Comparison of ENCODE assay signal across 1 fruit fly cellular context in genomic region chr3R:30802115-30802682, dm6.
TF ChIP-seq lines count a peak whose summit lies in the region.

No protein-coding gene starts in this region.

TF ChIP-seq in whole organism, embryonic, 481 proteins besides CTCF, POLR2A, EP300 and RAD21 (continued from another document and continues in another):
- no peak for TF ChIP-seq Lhr (GFP tag; optimal IDR thresholded peaks at IDR 0.05; lab: Kevin White, UChicago)
- no peak for TF ChIP-seq her (GFP tag; optimal IDR thresholded peaks at IDR 0.05; lab: Kevin White, UChicago)
- TF ChIP-seq CG1832 (GFP tag; optimal IDR thresholded peaks at IDR 0.05; lab: Kevin White, UChicago), result no peak
- TF ChIP-seq Atf-2 (GFP tag; optimal IDR thresholded peaks at IDR 0.05; lab: Kevin White, UChicago), result no peak
- no peak for TF ChIP-seq Eip74EF (GFP tag; optimal IDR thresholded peaks at IDR 0.05; lab: Kevin White, UChicago)
- TF ChIP-seq Side (GFP tag; optimal IDR thresholded peaks at IDR 0.05; lab: Kevin White, UChicago), result peak; percentile 30
- no peak for TF ChIP-seq CG2129 (GFP tag; IDR thresholded peaks at IDR 0.05; lab: Robert Waterston, UW; ENCODE audit: partially characterized antibody)
- TF ChIP-seq sna (GFP tag; IDR thresholded peaks at IDR 0.05; lab: Robert Waterston, UW; ENCODE audit: partially characterized antibody), result no peak
- no peak for TF ChIP-seq CG7839 (tag; optimal IDR thresholded peaks at IDR 0.05; lab: Kevin White, UChicago)
- no peak for TF ChIP-seq CG1647 (GFP tag; optimal IDR thresholded peaks at IDR 0.05; lab: Kevin White, UChicago)
- TF ChIP-seq CG9609 (GFP tag; optimal IDR thresholded peaks at IDR 0.05; lab: Kevin White, UChicago), result no peak
- TF ChIP-seq CG11456 (GFP tag; IDR thresholded peaks at IDR 0.05; lab: Robert Waterston, UW), result 0 out of 3 replicates have a peak, but pooled peaks have one; percentile 6
- no peak for TF ChIP-seq fd102C (GFP tag; optimal IDR thresholded peaks at IDR 0.05; lab: Kevin White, UChicago)
- no peak for TF ChIP-seq CG4854 (GFP tag; optimal IDR thresholded peaks at IDR 0.05; lab: Kevin White, UChicago)
- TF ChIP-seq Lpt (GFP tag; optimal IDR thresholded peaks at IDR 0.05; lab: Kevin White, UChicago), result no peak
- TF ChIP-seq ssp (GFP tag; IDR thresholded peaks at IDR 0.05; lab: Robert Waterston, UW), result no peak
- no peak for TF ChIP-seq CG10565 (GFP tag; optimal IDR thresholded peaks at IDR 0.05; lab: Kevin White, UChicago)
- peak; percentile 51 for TF ChIP-seq CG13296 (GFP tag; optimal IDR thresholded peaks at IDR 0.05; lab: Kevin White, UChicago)
- no peak for TF ChIP-seq CG12236 (GFP tag; optimal IDR thresholded peaks at IDR 0.05; lab: Kevin White, UChicago)
- no peak for TF ChIP-seq ara (GFP tag; IDR thresholded peaks at IDR 0.05; lab: Robert Waterston, UW)
- no peak for TF ChIP-seq z (GFP tag; IDR thresholded peaks at IDR 0.05; lab: Robert Waterston, UW)
- no peak for TF ChIP-seq CG1602 (GFP tag; optimal IDR thresholded peaks at IDR 0.05; lab: Kevin White, UChicago)
- peak; percentile 42 for TF ChIP-seq fd3F (GFP tag; optimal IDR thresholded peaks at IDR 0.05; lab: Kevin White, UChicago)
- peak; percentile 17 for TF ChIP-seq CG12299 (tag; optimal IDR thresholded peaks at IDR 0.05; lab: Kevin White, UChicago)
- TF ChIP-seq CG13123 (GFP tag; optimal IDR thresholded peaks at IDR 0.05; lab: Kevin White, UChicago), result no peak
- no peak for TF ChIP-seq eve (GFP tag; optimal IDR thresholded peaks at IDR 0.05; lab: Kevin White, UChicago)
- TF ChIP-seq CG4282 (GFP tag; optimal IDR thresholded peaks at IDR 0.05; lab: Kevin White, UChicago), result peak; percentile 21
- TF ChIP-seq CG12219 (GFP tag; optimal IDR thresholded peaks at IDR 0.05; lab: Kevin White, UChicago), result no peak
- TF ChIP-seq BtbVII (GFP tag; optimal IDR thresholded peaks at IDR 0.05; lab: Kevin White, UChicago), result peak; percentile 26
- no peak for TF ChIP-seq pzg (GFP tag; optimal IDR thresholded peaks at IDR 0.05; lab: Kevin White, UChicago)
- TF ChIP-seq CG11504 (tag; optimal IDR thresholded peaks at IDR 0.05; lab: Kevin White, UChicago), result no peak
- TF ChIP-seq CG7556 (GFP tag; optimal IDR thresholded peaks at IDR 0.05; lab: Kevin White, UChicago), result no peak
- no peak for TF ChIP-seq sc (optimal IDR thresholded peaks at IDR 0.05; lab: Kevin White, UChicago)
- no peak for TF ChIP-seq sc (GFP tag; optimal IDR thresholded peaks at IDR 0.05; lab: Kevin White, UChicago)
- TF ChIP-seq sim (GFP tag; IDR thresholded peaks at IDR 0.05; lab: Robert Waterston, UW), result no peak
- no peak for TF ChIP-seq NC2β (GFP tag; optimal IDR thresholded peaks at IDR 0.05; lab: Kevin White, UChicago)
- TF ChIP-seq CG10274 (GFP tag; optimal IDR thresholded peaks at IDR 0.05; lab: Kevin White, UChicago), result no peak
- TF ChIP-seq disco-r (GFP tag; optimal IDR thresholded peaks at IDR 0.05; lab: Kevin White, UChicago), result peak; percentile 52
- no peak for TF ChIP-seq hb (GFP tag; IDR thresholded peaks at IDR 0.05; lab: Robert Waterston, UW; ENCODE audit: partially characterized antibody)
- TF ChIP-seq CG17912 (GFP tag; optimal IDR thresholded peaks at IDR 0.05; lab: Kevin White, UChicago), result no peak
- TF ChIP-seq CG7987 (GFP tag; optimal IDR thresholded peaks at IDR 0.05; lab: Kevin White, UChicago), result peak; percentile 29
- no peak for TF ChIP-seq CG3847 (GFP tag; IDR thresholded peaks at IDR 0.05; lab: Robert Waterston, UW)
- no peak for TF ChIP-seq Aef1 (GFP tag; IDR thresholded peaks at IDR 0.05; lab: Robert Waterston, UW)
- TF ChIP-seq CG6175 (GFP tag; IDR thresholded peaks at IDR 0.05; lab: Robert Waterston, UW), result 0 out of 3 replicates have a peak, but pooled peaks have one; percentile 22
- TF ChIP-seq Dip2 (GFP tag; IDR thresholded peaks at IDR 0.05; lab: Robert Waterston, UW), result no peak
- TF ChIP-seq Atf6 (GFP tag; IDR thresholded peaks at IDR 0.05; lab: Robert Waterston, UW), result peak; percentile 55; the same call in 1 of the 2 replicates
- TF ChIP-seq zf30C (GFP tag; optimal IDR thresholded peaks at IDR 0.05; lab: Kevin White, UChicago), result no peak
- no peak for TF ChIP-seq CG42726 (GFP tag; IDR thresholded peaks at IDR 0.05; lab: Robert Waterston, UW; ENCODE audit: partially characterized antibody)
- TF ChIP-seq gcm (GFP tag; optimal IDR thresholded peaks at IDR 0.05; lab: Kevin White, UChicago), result no peak
- no peak for TF ChIP-seq CG8359 (GFP tag; optimal IDR thresholded peaks at IDR 0.05; lab: Kevin White, UChicago; ENCODE audit: borderline replicate concordance)
- TF ChIP-seq CG7786 (GFP tag; optimal IDR thresholded peaks at IDR 0.05; lab: Kevin White, UChicago), result no peak
- TF ChIP-seq E2f1 (GFP tag; IDR thresholded peaks at IDR 0.05; lab: Robert Waterston, UW), result no peak
- TF ChIP-seq sr (GFP tag; IDR thresholded peaks at IDR 0.05; lab: Robert Waterston, UW), result no peak
- no peak for TF ChIP-seq Ada2b (GFP tag; IDR thresholded peaks at IDR 0.05; lab: Robert Waterston, UW)
- TF ChIP-seq CG18262 (tag; optimal IDR thresholded peaks at IDR 0.05; lab: Kevin White, UChicago), result no peak
- no peak for TF ChIP-seq HLH4C (GFP tag; IDR thresholded peaks at IDR 0.05; lab: Robert Waterston, UW; ENCODE audit: partially characterized antibody)
- peak; percentile 24 for TF ChIP-seq CG1792 (GFP tag; optimal IDR thresholded peaks at IDR 0.05; lab: Kevin White, UChicago)
- TF ChIP-seq Ravus (GFP tag; IDR thresholded peaks at IDR 0.05; lab: Robert Waterston, UW), result no peak
- TF ChIP-seq fd96Cb (tag; optimal IDR thresholded peaks at IDR 0.05; lab: Kevin White, UChicago), result no peak
- 0 out of 3 replicates have a peak, but pooled peaks have one; percentile 8 for TF ChIP-seq ci (GFP tag; IDR thresholded peaks at IDR 0.05; lab: Robert Waterston, UW)
- no peak for TF ChIP-seq CG3407 (GFP tag; optimal IDR thresholded peaks at IDR 0.05; lab: Kevin White, UChicago)
- TF ChIP-seq tio (GFP tag; optimal IDR thresholded peaks at IDR 0.05; lab: Kevin White, UChicago), result peak; percentile 11
- no peak for TF ChIP-seq bbx (GFP tag; IDR thresholded peaks at IDR 0.05; lab: Robert Waterston, UW; ENCODE audit: partially characterized antibody)
- no peak for TF ChIP-seq Hand (GFP tag; optimal IDR thresholded peaks at IDR 0.05; lab: Kevin White, UChicago)
- no peak for TF ChIP-seq Adf1 (GFP tag; IDR thresholded peaks at IDR 0.05; lab: Robert Waterston, UW)
- TF ChIP-seq bigmax (GFP tag; optimal IDR thresholded peaks at IDR 0.05; lab: Kevin White, UChicago), result no peak
- TF ChIP-seq mam (GFP tag; optimal IDR thresholded peaks at IDR 0.05; lab: Kevin White, UChicago), result peak; percentile 3
- no peak for TF ChIP-seq CG17829 (tag; optimal IDR thresholded peaks at IDR 0.05; lab: Kevin White, UChicago)
- TF ChIP-seq ken (GFP tag; IDR thresholded peaks at IDR 0.05; lab: Robert Waterston, UW), result no peak
- no peak for TF ChIP-seq CG4707 (GFP tag; optimal IDR thresholded peaks at IDR 0.05; lab: Kevin White, UChicago)
- TF ChIP-seq jigr1 (GFP tag; IDR thresholded peaks at IDR 0.05; lab: Robert Waterston, UW), result no peak
- TF ChIP-seq CG4404 (GFP tag; IDR thresholded peaks at IDR 0.05; lab: Robert Waterston, UW), result no peak
- TF ChIP-seq twi (tag; optimal IDR thresholded peaks at IDR 0.05; lab: Kevin White, UChicago), result no peak
- no peak for TF ChIP-seq nerfin-1 (tag; optimal IDR thresholded peaks at IDR 0.05; lab: Kevin White, UChicago)
- peak; percentile 38 for TF ChIP-seq CrebB (tag; optimal IDR thresholded peaks at IDR 0.05; lab: Kevin White, UChicago)
- TF ChIP-seq Dbx (GFP tag; IDR thresholded peaks at IDR 0.05; lab: Robert Waterston, UW), result peak; percentile 33; the same call in 1 of the 3 replicates
- no peak for TF ChIP-seq prd (optimal IDR thresholded peaks at IDR 0.05; lab: Kevin White, UChicago)
- TF ChIP-seq prd (GFP tag; IDR thresholded peaks at IDR 0.05; lab: Robert Waterston, UW), result no peak
- no peak for TF ChIP-seq cas (GFP tag; IDR thresholded peaks at IDR 0.05; lab: Robert Waterston, UW)
- TF ChIP-seq gem (tag; optimal IDR thresholded peaks at IDR 0.05; lab: Kevin White, UChicago), result peak; percentile 25
- TF ChIP-seq otp (GFP tag; IDR thresholded peaks at IDR 0.05; lab: Robert Waterston, UW), result no peak
- no peak for TF ChIP-seq phol (tag; optimal IDR thresholded peaks at IDR 0.05; lab: Kevin White, UChicago)
- peak; percentile 16 for TF ChIP-seq CG10209 (GFP tag; optimal IDR thresholded peaks at IDR 0.05; lab: Kevin White, UChicago)
- TF ChIP-seq NFAT (GFP tag; IDR thresholded peaks at IDR 0.05; lab: Robert Waterston, UW), result peak; percentile 37; the same call in 1 of the 2 replicates
- no peak for TF ChIP-seq CG10462 (GFP tag; optimal IDR thresholded peaks at IDR 0.05; lab: Kevin White, UChicago)
- TF ChIP-seq tx (GFP tag; optimal IDR thresholded peaks at IDR 0.05; lab: Kevin White, UChicago), result no peak
- peak; percentile 41 for TF ChIP-seq vvl (GFP tag; IDR thresholded peaks at IDR 0.05; lab: Robert Waterston, UW)
- TF ChIP-seq CG30020 (tag; optimal IDR thresholded peaks at IDR 0.05; lab: Kevin White, UChicago), result no peak
- TF ChIP-seq CG13424 (tag; optimal IDR thresholded peaks at IDR 0.05; lab: Kevin White, UChicago), result no peak
- TF ChIP-seq dan (GFP tag; IDR thresholded peaks at IDR 0.05; lab: Robert Waterston, UW), result no peak
- TF ChIP-seq Fer3 (tag; optimal IDR thresholded peaks at IDR 0.05; lab: Kevin White, UChicago), result peak; percentile 46
- TF ChIP-seq sens-2 (GFP tag; IDR thresholded peaks at IDR 0.05; lab: Robert Waterston, UW), result no peak
- TF ChIP-seq CG6654 (GFP tag; optimal IDR thresholded peaks at IDR 0.05; lab: Kevin White, UChicago), result no peak
- peak; percentile 44 for TF ChIP-seq CG13894 (tag; optimal IDR thresholded peaks at IDR 0.05; lab: Kevin White, UChicago)
- TF ChIP-seq Dref (GFP tag; IDR thresholded peaks at IDR 0.05; lab: Robert Waterston, UW), result peak; percentile 27; the same call in 1 of the 2 replicates
- TF ChIP-seq pho (GFP tag; optimal IDR thresholded peaks at IDR 0.05; lab: Kevin White, UChicago), result peak; percentile 61
- TF ChIP-seq CG7271 (tag; optimal IDR thresholded peaks at IDR 0.05; lab: Kevin White, UChicago), result no peak
- TF ChIP-seq lov (optimal IDR thresholded peaks at IDR 0.05; lab: Kevin White, UChicago), result no peak
- no peak for TF ChIP-seq lov (GFP tag; IDR thresholded peaks at IDR 0.05; lab: Robert Waterston, UW)
- no peak for TF ChIP-seq Nf-YC (tag; optimal IDR thresholded peaks at IDR 0.05; lab: Kevin White, UChicago)
- no peak for TF ChIP-seq CG34376 (GFP tag; optimal IDR thresholded peaks at IDR 0.05; lab: Kevin White, UChicago)
- TF ChIP-seq CG4360 (GFP tag; IDR thresholded peaks at IDR 0.05; lab: Robert Waterston, UW), result no peak
- TF ChIP-seq Scr (GFP tag; IDR thresholded peaks at IDR 0.05; lab: Robert Waterston, UW; ENCODE audit: partially characterized antibody), result no peak
- TF ChIP-seq Xrp1 (GFP tag; IDR thresholded peaks at IDR 0.05; lab: Robert Waterston, UW), result no peak
- TF ChIP-seq Nf-YA (GFP tag; IDR thresholded peaks at IDR 0.05; lab: Robert Waterston, UW), result no peak
- TF ChIP-seq CG1603 (tag; optimal IDR thresholded peaks at IDR 0.05; lab: Kevin White, UChicago), result no peak
- TF ChIP-seq gfzf (GFP tag; optimal IDR thresholded peaks at IDR 0.05; lab: Kevin White, UChicago), result no peak
- no peak for TF ChIP-seq Awh (GFP tag; IDR thresholded peaks at IDR 0.05; lab: Robert Waterston, UW)
- TF ChIP-seq CG32772 (GFP tag; IDR thresholded peaks at IDR 0.05; lab: Robert Waterston, UW), result no peak
- TF ChIP-seq ranshi (GFP tag; IDR thresholded peaks at IDR 0.05; lab: Robert Waterston, UW), result no peak
- TF ChIP-seq HLHmδ (GFP tag; optimal IDR thresholded peaks at IDR 0.05; lab: Kevin White, UChicago), result no peak
- TF ChIP-seq CG15011 (GFP tag; optimal IDR thresholded peaks at IDR 0.05; lab: Kevin White, UChicago), result peak; percentile 17
- peak; percentile 86 for TF ChIP-seq rib (GFP tag; IDR thresholded peaks at IDR 0.05; lab: Robert Waterston, UW)
- no peak for TF ChIP-seq ash1 (GFP tag; optimal IDR thresholded peaks at IDR 0.05; lab: Kevin White, UChicago)
- no peak for TF ChIP-seq run (tag; optimal IDR thresholded peaks at IDR 0.05; lab: Kevin White, UChicago)
- no peak for TF ChIP-seq Poxn (GFP tag; IDR thresholded peaks at IDR 0.05; lab: Robert Waterston, UW)
- TF ChIP-seq Six4 (GFP tag; optimal IDR thresholded peaks at IDR 0.05; lab: Kevin White, UChicago), result no peak
- TF ChIP-seq CG11085 (GFP tag; IDR thresholded peaks at IDR 0.05; lab: Robert Waterston, UW), result peak; percentile 26; the same call in 1 of the 2 replicates
- TF ChIP-seq ham (GFP tag; IDR thresholded peaks at IDR 0.05; lab: Robert Waterston, UW), result no peak
- no peak for TF ChIP-seq chm (GFP tag; IDR thresholded peaks at IDR 0.05; lab: Robert Waterston, UW)
- no peak for TF ChIP-seq CG4328 (GFP tag; optimal IDR thresholded peaks at IDR 0.05; lab: Kevin White, UChicago)
- TF ChIP-seq Opbp (GFP tag; IDR thresholded peaks at IDR 0.05; lab: Robert Waterston, UW; ENCODE audit: partially characterized antibody), result no peak
- TF ChIP-seq sens (GFP tag; lab: Kevin White, UChicago), result peak; percentile 70
- peak; percentile 45 for TF ChIP-seq HHEX (GFP tag; optimal IDR thresholded peaks at IDR 0.05; lab: Kevin White, UChicago)
- TF ChIP-seq cwo (GFP tag; optimal IDR thresholded peaks at IDR 0.05; lab: Kevin White, UChicago), result peak; percentile 40
- TF ChIP-seq CG6254 (GFP tag; optimal IDR thresholded peaks at IDR 0.05; lab: Kevin White, UChicago), result no peak
- TF ChIP-seq CG11723 (GFP tag; optimal IDR thresholded peaks at IDR 0.05; lab: Kevin White, UChicago), result no peak
- TF ChIP-seq CG4730 (GFP tag; IDR thresholded peaks at IDR 0.05; lab: Robert Waterston, UW), result no peak
- peak; percentile 25 for TF ChIP-seq bcd (GFP tag; optimal IDR thresholded peaks at IDR 0.05; lab: Kevin White, UChicago)
- TF ChIP-seq MESR4 (GFP tag; optimal IDR thresholded peaks at IDR 0.05; lab: Kevin White, UChicago), result no peak
- TF ChIP-seq lbe (GFP tag; optimal IDR thresholded peaks at IDR 0.05; lab: Kevin White, UChicago), result no peak
- TF ChIP-seq CG8924 (tag; optimal IDR thresholded peaks at IDR 0.05; lab: Kevin White, UChicago), result no peak
- no peak for TF ChIP-seq dysf (GFP tag; IDR thresholded peaks at IDR 0.05; lab: Robert Waterston, UW)
- peak; percentile 43 for TF ChIP-seq CG2678 (tag; optimal IDR thresholded peaks at IDR 0.05; lab: Kevin White, UChicago)
- TF ChIP-seq Stat92E (GFP tag; optimal IDR thresholded peaks at IDR 0.05; lab: Kevin White, UChicago), result no peak
- TF ChIP-seq vnd (GFP tag; IDR thresholded peaks at IDR 0.05; lab: Robert Waterston, UW; ENCODE audit: partially characterized antibody), result no peak
- peak in 1 of 2 experiments; percentile 21 for TF ChIP-seq Pdp1 (GFP tag; optimal IDR thresholded peaks at IDR 0.05; lab: Kevin White, UChicago)
- no peak for TF ChIP-seq zen (tag; optimal IDR thresholded peaks at IDR 0.05; lab: Kevin White, UChicago)
